Worm (Caenorhabditis elegans) whole organism, L2 larva: Measurements from ENCODE around the gene aakg-4.

ENCODE experiments used
- F13H6.1 ChIP-seq: sonication (generic microtip); optimal IDR thresholded peaks from 2 replicates; lab custom pipeline; 2016; ENCODE audit warnings: missing genetic modification characterization, missing compliant biosample characterization
- ceh-82 ChIP-seq: fragments of 150-350 bp; optimal IDR thresholded peaks from 2 replicates; lab custom pipeline; 2014; ENCODE audit warnings: missing biosample characterization, missing genetic modification characterization
- elt-3 ChIP-seq: sonication (generic microtip); optimal IDR thresholded peaks from 2 replicates; lab custom pipeline; 2017; ENCODE audit warnings: missing biosample characterization, missing genetic modification characterization
- lsy-2 ChIP-seq, 2 experiments: fragments of 150-350 bp in 1 of 2; sonication (generic microtip) in 1 of 2; optimal IDR thresholded peaks; 2 replicates each; lab custom pipeline; 2014 to 2017; ENCODE audit warnings: missing biosample characterization in 2 of 2, missing genetic modification characterization in 2 of 2
- nhr-12 ChIP-seq: fragments of 150-350 bp; optimal IDR thresholded peaks from 2 replicates; lab custom pipeline; 2014; ENCODE audit warnings: missing biosample characterization, missing genetic modification characterization
- nhr-21 ChIP-seq: fragments of 150-350 bp; optimal IDR thresholded peaks from 2 replicates; lab custom pipeline; 2014; ENCODE audit warnings: missing biosample characterization, missing genetic modification characterization
- nhr-77 ChIP-seq: fragments of 150-350 bp; optimal IDR thresholded peaks from 2 replicates; lab custom pipeline; 2014; ENCODE audit warnings: missing biosample characterization, missing genetic modification characterization
- unc-39 ChIP-seq: fragments of 150-350 bp; optimal IDR thresholded peaks from 2 replicates; lab custom pipeline; 2014; ENCODE audit warnings: missing biosample characterization, missing genetic modification characterization
- ztf-11 ChIP-seq: sonication (generic microtip); optimal IDR thresholded peaks from 2 replicates; lab custom pipeline; 2017; ENCODE audit warnings: missing biosample characterization, missing genetic modification characterization

- no peak for TF ChIP-seq unc-39 (tag; lab: Kevin White, UChicago)
- no peak for TF ChIP-seq ztf-11 (tag; lab: Kevin White, UChicago)
- no peak for TF ChIP-seq ceh-82 (tag; lab: Kevin White, UChicago)
- no peak for TF ChIP-seq lsy-2 (tag; optimal IDR thresholded peaks at IDR 0.05; lab: Kevin White, UChicago)
- no peak for TF ChIP-seq elt-3 (tag; lab: Kevin White, UChicago)
- no peak for TF ChIP-seq F13H6.1 (tag; lab: Kevin White, UChicago)
- TF ChIP-seq nhr-21 = no peak
- no peak for TF ChIP-seq nhr-12 (tag; lab: Kevin White, UChicago)
- no peak for TF ChIP-seq nhr-77 (tag; lab: Kevin White, UChicago)
Observed at ce11 chrX:2321758-2322157, 2.6 kb upstream of the aakg-4 start.
